Worm (Caenorhabditis elegans) whole organism, L1 larva: ENCODE data around the gene T24D8.6.

Experiments
- C04F5.9 ChIP-seq: sonication (generic microtip); optimal IDR thresholded peaks from 2 replicates; lab custom pipeline; 2016; ENCODE audit warnings: missing genetic modification characterization, missing compliant biosample characterization
- C16A3.4 ChIP-seq: fragments of 150-350 bp; optimal IDR thresholded peaks from 2 replicates; lab custom pipeline; 2014; ENCODE audit warnings: missing biosample characterization, missing genetic modification characterization
- C34B4.2 ChIP-seq: sonication (generic microtip); optimal IDR thresholded peaks from 2 replicates; lab custom pipeline; 2017; ENCODE audit warnings: mild to moderate bottlenecking, missing genetic modification characterization, missing compliant biosample characterization
- Y116A8C.19 ChIP-seq: sonication (generic microtip); optimal IDR thresholded peaks from 2 replicates; lab custom pipeline; 2016; ENCODE audit warnings: missing compliant biosample characterization, missing genetic modification characterization, borderline replicate concordance
- alr-1 ChIP-seq: fragments of 200-800 bp; sonication (Bioruptor generic); optimal IDR thresholded peaks from 2 replicates; lab custom pipeline; 2018; ENCODE audit warnings: borderline replicate concordance, mild to moderate bottlenecking, missing genetic modification characterization, missing compliant biosample characterization
- blmp-1 ChIP-seq: fragments of 150-350 bp; optimal IDR thresholded peaks from 2 replicates; lab custom pipeline; 2014; ENCODE audit warnings: missing biosample characterization, missing genetic modification characterization
- ceh-63 ChIP-seq: fragments of 200-800 bp; sonication (Bioruptor generic); optimal IDR thresholded peaks from 2 replicates; lab custom pipeline; 2018; ENCODE audit warnings: mild to moderate bottlenecking, missing genetic modification characterization, missing compliant biosample characterization
- ceh-8 ChIP-seq: fragments of 200-800 bp; sonication (Bioruptor generic); optimal IDR thresholded peaks from 2 replicates; lab custom pipeline; 2018; ENCODE audit warnings: mild to moderate bottlenecking, missing genetic modification characterization, moderate library complexity, missing compliant biosample characterization
- ceh-82 ChIP-seq, 3 experiments: fragments of 150-350 bp in 1 of 3; sonication (generic microtip) in 2 of 3; optimal IDR thresholded peaks; 2 replicates each; lab custom pipeline; 2014 to 2017; ENCODE audit warnings: missing biosample characterization in 3 of 3, missing genetic modification characterization in 3 of 3
- dpl-1 ChIP-seq, 3 experiments: fragments of 150-350 bp in 2 of 3; sonication (generic microtip) in 1 of 3; optimal IDR thresholded peaks; 2 replicates each; lab custom pipeline; 2014 to 2017; ENCODE audit warnings: missing biosample characterization in 3 of 3, missing genetic modification characterization in 3 of 3, missing genetic modification reagents in 3 of 3
- efl-1 ChIP-seq, 4 experiments: fragments of 150-350 bp; optimal IDR thresholded peaks in 3 of 4; peaks in 1 of 4; 1 replicate in 1 of 4; 2 replicates in 3 of 4; lab custom pipeline; 2014; ENCODE audit warnings: missing biosample characterization in 2 of 4, missing genetic modification characterization in 2 of 4, missing genetic modification reagents in 2 of 4
- egl-13 ChIP-seq: sonication (generic microtip); optimal IDR thresholded peaks from 2 replicates; lab custom pipeline; 2016; ENCODE audit warnings: missing genotype, missing genetic modification reagents, missing genetic modification characterization, missing compliant biosample characterization
- egl-27 ChIP-seq, 2 experiments: fragments of 150-350 bp in 1 of 2; sonication (generic microtip); optimal IDR thresholded peaks; 3 replicates each; lab custom pipeline; 2017 to 2018; ENCODE audit warnings: missing biosample characterization in 2 of 2, missing genetic modification characterization in 2 of 2, missing genetic modification reagents in 2 of 2
- elt-2 ChIP-seq: sonication (generic microtip); optimal IDR thresholded peaks from 2 replicates; lab custom pipeline; 2016; ENCODE audit warnings: missing genetic modification characterization, mild to moderate bottlenecking, inconsistent platforms, missing compliant biosample characterization, missing genetic modification reagents
- fkh-10 ChIP-seq: sonication (generic microtip); optimal IDR thresholded peaks from 2 replicates; lab custom pipeline; 2017; ENCODE audit warnings: missing biosample characterization, missing genetic modification reagents, missing genetic modification characterization
- fkh-4 ChIP-seq: sonication (generic microtip); optimal IDR thresholded peaks from 2 replicates; lab custom pipeline; 2016; ENCODE audit warnings: missing compliant biosample characterization, missing genetic modification characterization, borderline replicate concordance
- fkh-8 ChIP-seq: sonication (generic microtip); optimal IDR thresholded peaks from 2 replicates; lab custom pipeline; 2016; ENCODE audit warnings: mild to moderate bottlenecking, missing genetic modification characterization, missing compliant biosample characterization
- fos-1 ChIP-seq: fragments of 150-350 bp; optimal IDR thresholded peaks from 2 replicates; lab custom pipeline; 2014; ENCODE audit warnings: missing biosample characterization, missing genetic modification characterization
- hlh-17 ChIP-seq: fragments of 200-800 bp; sonication (Bioruptor generic); optimal IDR thresholded peaks from 2 replicates; lab custom pipeline; 2018; ENCODE audit warnings: missing genetic modification characterization, mild to moderate bottlenecking, missing compliant biosample characterization, moderate library complexity, borderline replicate concordance
- hlh-4 ChIP-seq: sonication (generic microtip); optimal IDR thresholded peaks from 2 replicates; lab custom pipeline; 2016; ENCODE audit warnings: mild to moderate bottlenecking, missing genetic modification characterization, missing compliant biosample characterization
- hpl-2 ChIP-seq: fragments of 150-350 bp; optimal IDR thresholded peaks from 2 replicates; lab custom pipeline; 2014; ENCODE audit warnings: missing biosample characterization, missing genetic modification reagents, missing genetic modification characterization
- isw-1 ChIP-seq: fragments of 200-800 bp; sonication (Bioruptor generic); IDR thresholded peaks from 2 replicates; pipeline ENCODE4 v1.3.6; 2022; ENCODE audit warnings: missing genetic modification characterization, missing compliant biosample characterization
- jun-1 ChIP-seq: fragments of 150-350 bp; optimal IDR thresholded peaks from 2 replicates; lab custom pipeline; 2014; ENCODE audit warnings: missing biosample characterization, missing genetic modification reagents, missing genetic modification characterization
- lin-15B ChIP-seq: fragments of 150-350 bp; sonication (generic microtip); optimal IDR thresholded peaks from 3 replicates; lab custom pipeline; 2014; ENCODE audit warnings: missing biosample characterization, missing genetic modification characterization
- lin-35 ChIP-seq, 2 experiments: fragments of 150-350 bp; optimal IDR thresholded peaks; 2 replicates each; lab custom pipeline; 2014; ENCODE audit warnings: missing biosample characterization in 2 of 2, missing genetic modification characterization in 2 of 2, missing genetic modification reagents in 2 of 2
- lin-39 ChIP-seq: fragments of 150-350 bp; optimal IDR thresholded peaks from 2 replicates; lab custom pipeline; 2014; ENCODE audit warnings: missing biosample characterization, missing genetic modification reagents, missing genetic modification characterization
- lsy-2 ChIP-seq, 2 experiments: fragments of 150-350 bp; optimal IDR thresholded peaks; 2 replicates each; lab custom pipeline; 2014; ENCODE audit warnings: missing biosample characterization in 2 of 2, missing genetic modification characterization in 2 of 2
- mab-9 ChIP-seq: fragments of 200-800 bp; sonication (Bioruptor generic); IDR thresholded peaks from 2 replicates; pipeline ENCODE4 v1.3.6; 2022; ENCODE audit warnings: missing genetic modification reagents, missing genetic modification characterization, missing compliant biosample characterization
- nhr-12 ChIP-seq: sonication (generic microtip); optimal IDR thresholded peaks from 2 replicates; lab custom pipeline; 2017; ENCODE audit warnings: missing biosample characterization, missing genetic modification characterization
- nhr-20 ChIP-seq: sonication (generic microtip); optimal IDR thresholded peaks from 2 replicates; lab custom pipeline; 2016; ENCODE audit warnings: mild to moderate bottlenecking, missing genetic modification characterization, missing compliant biosample characterization
- nhr-237 ChIP-seq: fragments of 150-350 bp; optimal IDR thresholded peaks from 2 replicates; lab custom pipeline; 2014; ENCODE audit warnings: missing biosample characterization, missing genetic modification characterization
- nhr-47 ChIP-seq: sonication (generic microtip); optimal IDR thresholded peaks from 2 replicates; lab custom pipeline; 2016; ENCODE audit warnings: mild to moderate bottlenecking, missing genetic modification characterization, moderate library complexity, missing compliant biosample characterization
- nhr-77 ChIP-seq: fragments of 150-350 bp; optimal IDR thresholded peaks from 2 replicates; lab custom pipeline; 2014; ENCODE audit warnings: missing biosample characterization, missing genetic modification characterization
- nhr-84 ChIP-seq: sonication (generic microtip); optimal IDR thresholded peaks from 2 replicates; lab custom pipeline; 2017; ENCODE audit warnings: missing biosample characterization, missing genetic modification characterization
- nhr-85 ChIP-seq: sonication (generic microtip); peaks from one replicate; lab custom pipeline; 2016; ENCODE audit warnings: missing genetic modification characterization, inconsistent platforms, missing compliant biosample characterization
- pag-3 ChIP-seq: sonication (generic microtip); optimal IDR thresholded peaks from 2 replicates; lab custom pipeline; 2017; ENCODE audit warnings: missing genetic modification characterization, mild to moderate bottlenecking, missing compliant biosample characterization, antibody characterized with exemption, borderline replicate concordance; ENCODE audit not compliant: insufficient read depth
- pax-3 ChIP-seq: fragments of 200-800 bp; sonication (Bioruptor generic); optimal IDR thresholded peaks from 2 replicates; lab custom pipeline; 2018; ENCODE audit warnings: mild to moderate bottlenecking, missing genetic modification characterization, moderate library complexity, missing compliant biosample characterization
- rnt-1 ChIP-seq: sonication (generic microtip); optimal IDR thresholded peaks from 2 replicates; lab custom pipeline; 2016; ENCODE audit warnings: mild to moderate bottlenecking, missing genetic modification characterization, moderate library complexity, missing compliant biosample characterization
- skn-1 ChIP-seq: fragments of 150-350 bp; optimal IDR thresholded peaks from 2 replicates; lab custom pipeline; 2014; ENCODE audit warnings: missing biosample characterization, missing genetic modification characterization
- snpc-4 ChIP-seq: fragments of 150-350 bp; optimal IDR thresholded peaks from 2 replicates; lab custom pipeline; 2014; ENCODE audit warnings: missing biosample characterization, missing genetic modification characterization
- snu-23 ChIP-seq: sonication (generic microtip); optimal IDR thresholded peaks from 2 replicates; lab custom pipeline; 2016; ENCODE audit warnings: missing genetic modification characterization, missing compliant biosample characterization
- sox-4 ChIP-seq: sonication (generic microtip); optimal IDR thresholded peaks from 2 replicates; lab custom pipeline; 2016; ENCODE audit warnings: missing genetic modification characterization, missing compliant biosample characterization
- sup-37 ChIP-seq: fragments of 200-800 bp; sonication (Bioruptor generic); optimal IDR thresholded peaks from 2 replicates; lab custom pipeline; 2018; ENCODE audit warnings: mild to moderate bottlenecking, missing genetic modification characterization, missing compliant biosample characterization
- swsn-7 ChIP-seq: sonication (generic microtip); optimal IDR thresholded peaks from 2 replicates; lab custom pipeline; 2016; ENCODE audit warnings: missing genetic modification characterization, missing compliant biosample characterization
- tbx-2 ChIP-seq: sonication (generic microtip); optimal IDR thresholded peaks from 2 replicates; lab custom pipeline; 2016; ENCODE audit warnings: missing genetic modification characterization, missing compliant biosample characterization
- tlp-1 ChIP-seq: fragments of 150-350 bp; optimal IDR thresholded peaks from 2 replicates; lab custom pipeline; 2014; ENCODE audit warnings: missing biosample characterization, missing genetic modification characterization
- unc-130 ChIP-seq: fragments of 150-350 bp; optimal IDR thresholded peaks from 2 replicates; lab custom pipeline; 2017; ENCODE audit warnings: missing biosample characterization, missing genetic modification characterization, inconsistent platforms
- unc-86 ChIP-seq: sonication (generic microtip); optimal IDR thresholded peaks from 2 replicates; lab custom pipeline; 2016; ENCODE audit warnings: missing genetic modification characterization, missing compliant biosample characterization
- unc-98 ChIP-seq: fragments of 200-800 bp; sonication (Bioruptor generic); IDR thresholded peaks from 2 replicates; pipeline ENCODE4 v1.3.6; 2022; ENCODE audit warnings: missing genetic modification characterization, missing compliant biosample characterization
- zag-1 ChIP-seq: fragments of 150-350 bp; optimal IDR thresholded peaks from 2 replicates; lab custom pipeline; 2014; ENCODE audit warnings: missing biosample characterization, missing genetic modification characterization
- zip-4 ChIP-seq: fragments of 200-800 bp; sonication (Bioruptor generic); optimal IDR thresholded peaks from 2 replicates; lab custom pipeline; 2018; ENCODE audit warnings: mild to moderate bottlenecking, missing genetic modification characterization, moderate library complexity, missing compliant biosample characterization
- ztf-11 ChIP-seq, 2 experiments: sonication (generic microtip); optimal IDR thresholded peaks; 2 replicates each; lab custom pipeline; 2016 to 2017; ENCODE audit warnings: missing genetic modification characterization in 2 of 2, missing biosample characterization in 1 of 2, missing compliant biosample characterization in 1 of 2
- ztf-4 ChIP-seq: fragments of 150-350 bp; optimal IDR thresholded peaks from 2 replicates; lab custom pipeline; 2014; ENCODE audit warnings: missing biosample characterization, missing genetic modification characterization

Gene T24D8.6

DNA sequence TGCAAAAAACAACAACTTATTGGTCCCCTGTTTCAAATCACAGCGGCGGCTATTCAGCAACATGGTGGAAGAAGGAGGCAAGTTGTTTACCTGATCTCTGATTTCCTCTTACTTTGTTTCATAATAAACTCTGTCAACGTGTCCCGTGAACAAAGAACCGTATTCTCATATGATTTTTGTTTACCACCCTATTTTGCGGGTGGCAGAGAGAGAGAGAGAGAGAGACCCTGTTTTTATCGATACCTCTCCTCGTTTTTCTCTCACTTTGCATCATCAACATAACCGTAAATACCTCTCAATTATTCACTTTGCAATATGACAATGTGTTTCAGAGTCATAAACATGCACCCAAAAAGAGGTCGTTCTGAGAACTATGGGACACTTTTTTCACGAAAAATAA is 48.3 kb downstream of the T24D8.6 start (continued):
- TF ChIP-seq ceh-63 (GFP tag; lab: Kevin White, UChicago) (no peak), lin-35 (GFP tag; optimal IDR thresholded peaks at IDR 0.05; lab: Kevin White, UChicago) (peak in 1 of 2 experiments; percentile 70), efl-1 (optimal IDR thresholded peaks at IDR 0.05; lab: Kevin White, UChicago) (no peak), efl-1 (GFP tag; optimal IDR thresholded peaks at IDR 0.05 in 1 of 2; lab: Kevin White, UChicago) (no peak), isw-1 (GFP tag; lab: Robert Waterston, UW) (no peak), fkh-4 (tag; lab: Kevin White, UChicago) (no peak), nhr-85 (tag; lab: Kevin White, UChicago) (peak; percentile 89), snu-23 (peak; percentile 63), mab-9 (GFP tag; lab: Robert Waterston, UW) (no peak), zip-4 (GFP tag; lab: Kevin White, UChicago) (no peak), alr-1 (tag; lab: Kevin White, UChicago) (no peak), tlp-1 (tag; lab: Kevin White, UChicago) (no peak), unc-130 (tag; lab: Kevin White, UChicago) (no peak), nhr-47 (tag; lab: Kevin White, UChicago) (no peak), pax-3 (tag; lab: Kevin White, UChicago) (no peak), hlh-4 (no peak), lin-39 (tag; lab: Kevin White, UChicago) (no peak), fkh-10 (no peak), nhr-237 (tag; lab: Kevin White, UChicago) (no peak), C34B4.2 (tag; lab: Kevin White, UChicago) (no peak), sox-4 (tag; lab: Kevin White, UChicago) (no peak), elt-2 (tag; lab: Kevin White, UChicago) (no peak), fkh-8 (tag; lab: Kevin White, UChicago) (no peak), swsn-7 (tag; lab: Kevin White, UChicago) (no peak), nhr-20 (peak; percentile 52), nhr-12 (no peak), nhr-77 (tag; lab: Kevin White, UChicago) (no peak), egl-27 (tag; optimal IDR thresholded peaks at IDR 0.05; lab: Kevin White, UChicago) (no peak), hpl-2 (GFP tag; lab: Kevin White, UChicago) (no peak), pag-3 (no peak), ztf-11 (tag; optimal IDR thresholded peaks at IDR 0.05; lab: Kevin White, UChicago) (no peak), C16A3.4 (tag; lab: Kevin White, UChicago) (peak; percentile 2), rnt-1 (tag; lab: Kevin White, UChicago) (no peak), hlh-17 (GFP tag; lab: Kevin White, UChicago) (no peak), egl-13 (no peak), C04F5.9 (tag; lab: Kevin White, UChicago) (no peak), lsy-2 (tag; optimal IDR thresholded peaks at IDR 0.05; lab: Kevin White, UChicago) (no peak), sup-37 (no peak), ceh-82 (tag; optimal IDR thresholded peaks at IDR 0.05; lab: Kevin White, UChicago) (no peak), fos-1 (no peak), jun-1 (tag; lab: Kevin White, UChicago) (no peak), ceh-8 (GFP tag; lab: Kevin White, UChicago) (no peak), skn-1 (tag; lab: Kevin White, UChicago) (no peak), snpc-4 (no peak), lin-15B (no peak), ztf-4 (tag; lab: Kevin White, UChicago) (no peak), Y116A8C.19 (tag; lab: Kevin White, UChicago) (no peak), unc-98 (no peak), unc-86 (no peak), tbx-2 (tag; lab: Kevin White, UChicago) (peak; percentile 5), zag-1 (tag; lab: Kevin White, UChicago) (no peak), dpl-1 (GFP tag; optimal IDR thresholded peaks at IDR 0.05; lab: Kevin White, UChicago) (no peak), blmp-1 (tag; lab: Kevin White, UChicago) (no peak), nhr-84 (tag; lab: Kevin White, UChicago) (no peak)
